Fruit fly (Drosophila melanogaster) whole organism, embryonic: ENCODE measurements around the gene Cyp303a1.
A peak's percentile ranks its signal among the peaks of the same experiment; 100 is the strongest.

Source experiments
- CG1233 ChIP-seq: fragments of 200-800 bp; sonication (Bioruptor generic); optimal IDR thresholded peaks from 4 replicates; lab custom pipeline; 2018; ENCODE audit warnings: missing biosample characterization, mild to moderate bottlenecking, missing genetic modification characterization
- CG12391 ChIP-seq: fragments of 200-800 bp; sonication (Bioruptor generic); optimal IDR thresholded peaks from 3 replicates; lab custom pipeline; 2018; ENCODE audit warnings: missing biosample characterization, mild to moderate bottlenecking, missing genetic modification characterization, moderate library complexity
- CG12659 ChIP-seq: fragments of 200-800 bp; sonication (Bioruptor generic); optimal IDR thresholded peaks from 3 replicates; lab custom pipeline; 2017; ENCODE audit warnings: mild to moderate bottlenecking, missing biosample characterization, missing genetic modification reagents, missing genetic modification characterization
- CG13123 ChIP-seq: fragments of 200-800 bp; sonication (Bioruptor generic); optimal IDR thresholded peaks from 2 replicates; lab custom pipeline; 2016; ENCODE audit warnings: missing biosample characterization, missing genetic modification characterization
- CG18262 ChIP-seq: fragments of 200-800 bp; optimal IDR thresholded peaks from 3 replicates; lab custom pipeline; 2019; ENCODE audit warnings: missing biosample characterization, mild to moderate bottlenecking, missing genetic modification characterization, moderate library complexity
- CG1832 ChIP-seq: fragments of 200-800 bp; sonication (Bioruptor generic); optimal IDR thresholded peaks from 2 replicates; lab custom pipeline; 2017; ENCODE audit warnings: missing biosample characterization, mild to moderate bottlenecking, missing genetic modification characterization, inconsistent platforms
- CG2199 ChIP-seq: fragments of 200-800 bp; sonication (Bioruptor generic); IDR thresholded peaks from 3 replicates; pipeline ENCODE4 v1.3.6; 2022; ENCODE audit warnings: missing biosample characterization, missing genetic modification characterization
- CG2202 ChIP-seq: fragments of 200-800 bp; sonication (Bioruptor generic); optimal IDR thresholded peaks from 2 replicates; lab custom pipeline; 2018; ENCODE audit warnings: missing biosample characterization, mild to moderate bottlenecking, missing genetic modification characterization
- CG2889 ChIP-seq: fragments of 200-800 bp; sonication (Bioruptor generic); IDR thresholded peaks from 3 replicates; pipeline ENCODE4 v1.3.6; 2022; ENCODE audit warnings: missing biosample characterization, missing genetic modification characterization
- CG30403 ChIP-seq: fragments of 200-800 bp; sonication (Bioruptor generic); optimal IDR thresholded peaks from 3 replicates; lab custom pipeline; 2016; ENCODE audit warnings: missing biosample characterization, missing genetic modification characterization
- CG33557 ChIP-seq: fragments of 200-800 bp; sonication (Bioruptor generic); optimal IDR thresholded peaks from 2 replicates; lab custom pipeline; 2019; ENCODE audit warnings: missing biosample characterization, mild to moderate bottlenecking, missing genetic modification characterization, moderate library complexity
- CG34376 ChIP-seq: fragments of 200-800 bp; sonication (Bioruptor generic); optimal IDR thresholded peaks from 2 replicates; lab custom pipeline; 2018; ENCODE audit warnings: missing biosample characterization, mild to moderate bottlenecking, missing genetic modification characterization
- CG3847 ChIP-seq: fragments of 200-800 bp; sonication (Bioruptor generic); IDR thresholded peaks from 2 replicates; pipeline ENCODE4 v1.3.6; 2022; ENCODE audit warnings: missing biosample characterization, missing genetic modification characterization
- CG42726 ChIP-seq: fragments of 200-800 bp; sonication (Bioruptor generic); IDR thresholded peaks from 2 replicates; pipeline ENCODE4 v1.3.6; 2022; ENCODE audit warnings: missing biosample characterization, missing genetic modification characterization; ENCODE audit not compliant: partially characterized antibody
- CG4820 ChIP-seq: fragments of 200-800 bp; sonication (Bioruptor generic); optimal IDR thresholded peaks from 3 replicates; lab custom pipeline; 2016; ENCODE audit warnings: missing biosample characterization, missing genetic modification characterization
- CG7987 ChIP-seq: fragments of 200-800 bp; sonication (Bioruptor generic); optimal IDR thresholded peaks from 2 replicates; lab custom pipeline; 2018; ENCODE audit warnings: missing biosample characterization, mild to moderate bottlenecking, missing genetic modification characterization, moderate library complexity
- CG9215 ChIP-seq: fragments of 200-800 bp; sonication (Bioruptor generic); IDR thresholded peaks from 2 replicates; pipeline ENCODE4 v1.3.6; 2022; ENCODE audit warnings: missing biosample characterization, missing genetic modification characterization
- CG9797 ChIP-seq: fragments of 200-800 bp; sonication (Bioruptor generic); optimal IDR thresholded peaks from 3 replicates; lab custom pipeline; 2018; ENCODE audit warnings: missing biosample characterization, mild to moderate bottlenecking, missing genetic modification characterization
- Dad ChIP-seq: fragments of 200-800 bp; sonication (Bioruptor generic); optimal IDR thresholded peaks from 3 replicates; lab custom pipeline; 2016; ENCODE audit warnings: missing biosample characterization, missing genetic modification characterization
- Dfd ChIP-seq, 2 experiments: fragments of >200 bp; optimal IDR thresholded peaks; 2 replicates each; lab custom pipeline; 2017; ENCODE audit warnings: missing biosample characterization in 2 of 2, missing genetic modification characterization in 2 of 2
- Dip2 ChIP-seq: fragments of 200-800 bp; sonication (Bioruptor generic); IDR thresholded peaks from 2 replicates; pipeline ENCODE4 v1.3.6; 2022; ENCODE audit warnings: missing biosample characterization, missing genetic modification characterization
- Ets65A ChIP-seq: fragments of 200-800 bp; sonication (Bioruptor generic); peaks from one replicate; lab custom pipeline; 2016; ENCODE audit warnings: missing biosample characterization, missing genetic modification characterization
- Fer2 ChIP-seq: fragments of 200-800 bp; sonication (Bioruptor generic); optimal IDR thresholded peaks from 2 replicates; lab custom pipeline; 2018; ENCODE audit warnings: missing biosample characterization, mild to moderate bottlenecking, missing genetic modification characterization, moderate library complexity
- HLH3B ChIP-seq: fragments of 200-800 bp; sonication (Bioruptor generic); IDR thresholded peaks from 2 replicates; pipeline ENCODE4 v1.3.6; 2022; ENCODE audit warnings: missing biosample characterization, missing genetic modification characterization
- Med ChIP-seq: fragments of 200-800 bp; sonication (Bioruptor generic); peaks from one replicate; lab custom pipeline; 2016; ENCODE audit warnings: missing biosample characterization, missing genetic modification characterization, mild to moderate bottlenecking, inconsistent platforms, moderate library complexity
- Meics ChIP-seq: fragments of 200-800 bp; sonication (Bioruptor generic); optimal IDR thresholded peaks from 2 replicates; lab custom pipeline; 2017; ENCODE audit warnings: missing biosample characterization, mild to moderate bottlenecking, missing genetic modification characterization
- Nf-YB ChIP-seq: fragments of 200-800 bp; sonication (Bioruptor generic); optimal IDR thresholded peaks from 3 replicates; lab custom pipeline; 2019; ENCODE audit warnings: missing biosample characterization, mild to moderate bottlenecking, missing genetic modification characterization, moderate library complexity
- Optix ChIP-seq: fragments of 200-800 bp; sonication (Bioruptor generic); IDR thresholded peaks from 3 replicates; pipeline ENCODE4 v1.3.6; 2022; ENCODE audit warnings: missing biosample characterization, missing genetic modification characterization
- Vsx1 ChIP-seq: fragments of 200-800 bp; sonication (Bioruptor generic); optimal IDR thresholded peaks from 2 replicates; lab custom pipeline; 2017; ENCODE audit warnings: missing biosample characterization, mild to moderate bottlenecking, missing genetic modification characterization, missing genetic modification reagents
- abd-A ChIP-seq: fragments of 200-800 bp; sonication (Bioruptor generic); optimal IDR thresholded peaks from 3 replicates; lab custom pipeline; 2019; ENCODE audit warnings: missing biosample characterization, mild to moderate bottlenecking, missing genetic modification characterization, moderate library complexity
- ase ChIP-seq: fragments of 200-800 bp; sonication (Bioruptor generic); IDR thresholded peaks from 3 replicates; pipeline ENCODE4 v1.3.6; 2022; ENCODE audit warnings: missing biosample characterization, missing genetic modification characterization
- bab2 ChIP-seq: fragments of 200-800 bp; sonication (Bioruptor generic); optimal IDR thresholded peaks from 2 replicates; lab custom pipeline; 2016; ENCODE audit warnings: missing biosample characterization, missing genetic modification characterization
- bcd ChIP-seq: fragments of 200-800 bp; sonication (Bioruptor generic); optimal IDR thresholded peaks from 2 replicates; lab custom pipeline; 2017; ENCODE audit warnings: missing biosample characterization, mild to moderate bottlenecking, missing genetic modification characterization
- br ChIP-seq: fragments of >200 bp; optimal IDR thresholded peaks from 2 replicates; lab custom pipeline; 2017
- cad ChIP-seq: fragments of >200 bp; optimal IDR thresholded peaks from 2 replicates; lab custom pipeline; 2017; ENCODE audit warnings: missing biosample characterization, missing genetic modification characterization
- cas ChIP-seq: fragments of 200-800 bp; sonication (Bioruptor generic); IDR thresholded peaks from 2 replicates; pipeline ENCODE4 v1.3.6; 2022; ENCODE audit warnings: missing biosample characterization, missing genetic modification characterization
- chinmo ChIP-seq: fragments of 200-800 bp; sonication (Bioruptor generic); IDR thresholded peaks from 4 replicates; pipeline ENCODE4 v1.3.6; 2022; ENCODE audit warnings: missing biosample characterization, missing genetic modification characterization; ENCODE audit not compliant: partially characterized antibody
- ci ChIP-seq: fragments of 200-800 bp; sonication (Bioruptor generic); IDR thresholded peaks from 3 replicates; pipeline ENCODE4 v1.3.6; 2022; ENCODE audit warnings: missing biosample characterization, missing genetic modification characterization
- crol ChIP-seq: fragments of 200-800 bp; sonication (Bioruptor generic); IDR thresholded peaks from 2 replicates; pipeline ENCODE4 v1.3.6; 2022; ENCODE audit warnings: missing biosample characterization, missing genetic modification characterization
- lab ChIP-seq: fragments of 200-800 bp; sonication (Bioruptor generic); optimal IDR thresholded peaks from 3 replicates; lab custom pipeline; 2017; ENCODE audit warnings: missing biosample characterization, missing genetic modification characterization, mild to moderate bottlenecking, moderate library complexity, missing genetic modification reagents
- ro ChIP-seq: fragments of 200-800 bp; sonication (Bioruptor generic); IDR thresholded peaks from 2 replicates; pipeline ENCODE4 v1.3.6; 2022; ENCODE audit warnings: missing biosample characterization, missing genetic modification characterization
- seq ChIP-seq: fragments of 200-800 bp; sonication (Bioruptor generic); IDR thresholded peaks from 2 replicates; pipeline ENCODE4 v1.3.6; 2022; ENCODE audit warnings: missing biosample characterization, missing genetic modification characterization
- sim ChIP-seq: fragments of 200-800 bp; sonication (Bioruptor generic); IDR thresholded peaks from 2 replicates; pipeline ENCODE4 v1.3.6; 2022; ENCODE audit warnings: missing biosample characterization, missing genetic modification characterization
- sima ChIP-seq: fragments of 200-800 bp; sonication (Bioruptor generic); optimal IDR thresholded peaks from 2 replicates; lab custom pipeline; 2016; ENCODE audit warnings: missing biosample characterization, missing genetic modification characterization
- sr ChIP-seq: fragments of 200-800 bp; sonication (Bioruptor generic); IDR thresholded peaks from 3 replicates; pipeline ENCODE4 v1.3.6; 2022; ENCODE audit warnings: missing biosample characterization, missing genetic modification characterization

Cyp303a1 gene

DNA sequence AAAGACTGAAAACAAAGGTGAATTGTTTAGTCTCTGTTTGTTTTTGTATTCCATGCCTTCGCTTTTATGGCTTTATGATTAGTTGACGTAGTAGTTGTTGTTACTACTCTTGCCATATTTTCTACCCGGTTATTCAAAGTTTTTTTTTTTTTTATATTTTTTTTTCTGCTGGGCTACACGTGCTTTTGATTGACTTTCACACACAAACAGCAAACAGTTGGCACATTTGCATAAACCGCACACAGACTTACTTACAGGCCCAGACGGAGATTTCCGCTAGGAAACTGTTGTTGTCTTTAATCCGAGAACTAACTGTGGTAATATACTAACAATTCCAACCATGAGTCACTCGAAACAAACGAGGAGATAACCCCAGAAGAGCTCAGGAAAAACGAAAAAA, 21.9 kb downstream of the Cyp303a1 start (continued):
- TF ChIP-seq CG33557 (no peak), abd-A (tag; lab: Kevin White, UChicago) (no peak)

DNA sequence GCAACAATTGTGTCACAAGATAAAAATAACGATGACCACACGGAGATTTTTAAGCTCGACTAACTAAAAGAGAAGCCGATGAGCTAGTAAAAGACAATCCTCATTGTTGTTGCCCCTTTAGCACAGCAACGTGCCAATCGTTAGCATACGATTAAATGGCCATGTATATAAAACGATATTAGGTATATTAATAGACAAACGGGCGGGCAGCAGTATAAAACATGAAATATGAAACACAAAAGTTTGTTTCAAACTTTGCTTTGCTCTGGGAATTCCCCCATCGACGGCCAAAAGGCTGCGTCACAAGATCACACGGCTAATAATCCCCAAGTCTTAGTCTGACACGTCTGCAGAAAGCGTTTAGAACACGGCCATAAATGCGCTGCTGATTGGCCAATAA, 22.4 kb downstream of the Cyp303a1 start:
- 0 out of 4 replicates have a peak, but pooled peaks have one; percentile 17 for TF ChIP-seq chinmo (GFP tag; lab: Robert Waterston, UW)
- 0 out of 3 replicates have a peak, but pooled peaks have one; percentile 50 for TF ChIP-seq CG2199 (GFP tag; lab: Robert Waterston, UW)
- TF ChIP-seq Med (GFP tag; lab: Kevin White, UChicago), result peak; percentile 64
- TF ChIP-seq CG42726 (GFP tag; lab: Robert Waterston, UW), result no peak
- no peak for TF ChIP-seq Meics (GFP tag; lab: Kevin White, UChicago)

DNA sequence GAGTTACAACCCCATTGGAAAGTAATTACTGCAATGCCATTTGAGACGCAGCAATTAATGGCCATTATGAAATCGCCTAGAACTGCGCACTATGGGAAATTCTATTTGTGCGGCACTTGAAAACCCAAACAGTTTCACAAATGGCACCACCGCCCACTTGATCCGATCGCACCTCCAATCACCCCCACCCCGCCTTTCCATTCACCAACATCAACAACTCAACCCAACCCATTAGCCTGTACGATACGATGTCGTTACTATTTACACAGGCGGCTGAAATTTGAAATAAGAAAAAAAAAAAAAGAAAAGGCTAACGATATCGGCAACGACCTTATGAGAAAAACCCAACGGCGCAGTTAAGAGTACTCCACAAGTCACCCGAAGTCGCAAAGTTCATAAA, 23.1 kb downstream of the Cyp303a1 start:
- TF ChIP-seq seq (GFP tag; lab: Robert Waterston, UW) (0 out of 2 replicates have a peak, but pooled peaks have one; percentile 18), CG30403 (GFP tag; lab: Kevin White, UChicago) (no peak), sr (GFP tag; lab: Robert Waterston, UW) (0 out of 3 replicates have a peak, but pooled peaks have one; percentile 25), CG12659 (GFP tag; lab: Kevin White, UChicago) (no peak), Med (GFP tag; lab: Kevin White, UChicago) (peak; percentile 52), lab (peak; percentile 1), Ets65A (GFP tag; lab: Kevin White, UChicago) (peak; percentile 17), HLH3B (GFP tag; lab: Robert Waterston, UW) (0 out of 2 replicates have a peak, but pooled peaks have one; percentile 16), ci (0 out of 3 replicates have a peak, but pooled peaks have one; percentile 23), CG3847 (GFP tag; lab: Robert Waterston, UW) (no peak), bcd (GFP tag; lab: Kevin White, UChicago) (no peak), crol (GFP tag; lab: Robert Waterston, UW) (0 out of 2 replicates have a peak, but pooled peaks have one; percentile 50), Fer2 (tag; lab: Kevin White, UChicago) (no peak)

DNA sequence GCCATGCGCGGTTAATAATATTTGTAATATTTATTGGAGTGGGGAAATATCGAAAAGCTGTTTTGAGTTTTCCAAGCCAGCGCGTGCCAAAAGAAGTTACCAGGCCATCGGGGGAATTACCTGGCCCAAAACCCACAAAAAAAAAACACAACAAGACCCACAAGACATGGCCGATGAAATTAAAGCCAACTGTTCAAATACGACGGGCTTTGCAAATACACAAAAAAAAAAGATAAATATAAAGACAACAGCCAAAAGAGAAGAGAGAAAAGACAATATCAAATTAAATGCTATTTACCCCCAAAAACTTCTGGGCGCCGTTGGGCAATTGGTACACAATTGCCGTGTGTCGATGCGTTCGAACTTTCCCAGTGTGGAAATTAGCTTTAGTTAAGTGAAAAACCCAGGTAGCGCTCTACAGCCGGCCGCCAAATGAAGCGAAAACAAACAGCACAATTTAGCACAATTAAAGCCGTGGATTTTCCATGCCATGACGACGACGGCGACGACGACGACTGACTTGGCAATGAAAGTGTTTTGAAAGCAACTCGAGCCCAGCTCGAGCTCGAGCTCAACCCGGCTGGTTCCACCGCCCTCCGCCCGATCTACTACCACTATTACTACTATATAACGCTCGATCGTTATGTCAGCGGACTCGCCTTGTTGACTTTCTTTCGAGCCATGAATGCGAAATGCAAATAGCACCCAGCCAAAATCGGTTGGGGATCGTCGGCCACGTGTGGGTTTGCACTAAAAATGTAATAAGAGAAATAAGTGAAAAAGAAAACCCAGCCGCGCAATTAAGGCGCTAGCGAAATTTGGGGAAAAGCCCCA, 24.0 kb downstream of the Cyp303a1 start:
- TF ChIP-seq CG2889 (GFP tag; lab: Robert Waterston, UW), result no peak
- no peak for TF ChIP-seq Dip2 (GFP tag; lab: Robert Waterston, UW)
- TF ChIP-seq sim (GFP tag; lab: Robert Waterston, UW), result no peak
- TF ChIP-seq ro (GFP tag; lab: Robert Waterston, UW), result no peak
- peak; percentile 1 for TF ChIP-seq CG12391
- no peak for TF ChIP-seq sima (GFP tag; lab: Kevin White, UChicago)
- no peak for TF ChIP-seq CG9215 (GFP tag; lab: Robert Waterston, UW)
- TF ChIP-seq CG9797 (GFP tag; lab: Kevin White, UChicago), result no peak
- TF ChIP-seq abd-A (tag; lab: Kevin White, UChicago), result no peak
- TF ChIP-seq bab2 (GFP tag; lab: Kevin White, UChicago), result no peak
- TF ChIP-seq CG1832 (GFP tag; lab: Kevin White, UChicago), result no peak
- TF ChIP-seq br, result no peak
- TF ChIP-seq seq (GFP tag; lab: Robert Waterston, UW), result peak; percentile 56; the same call in 1 of the 2 replicates
- no peak for TF ChIP-seq Dad (GFP tag; lab: Kevin White, UChicago)
- no peak for TF ChIP-seq Dfd (GFP tag; optimal IDR thresholded peaks at IDR 0.05; lab: Kevin White, UChicago)
- TF ChIP-seq CG4820, result no peak
- no peak for TF ChIP-seq CG2202 (tag; lab: Kevin White, UChicago)
- no peak for TF ChIP-seq CG18262 (tag; lab: Kevin White, UChicago)
- TF ChIP-seq CG34376, result peak; percentile 17
- TF ChIP-seq cas, result no peak
- peak; percentile 77 for TF ChIP-seq Vsx1 (GFP tag; lab: Kevin White, UChicago)
- peak; percentile 15 for TF ChIP-seq CG1233
- TF ChIP-seq ase (GFP tag; lab: Robert Waterston, UW), result no peak
- no peak for TF ChIP-seq CG13123 (GFP tag; lab: Kevin White, UChicago)
- peak; percentile 20 for TF ChIP-seq Nf-YB
- no peak for TF ChIP-seq Optix (GFP tag; lab: Robert Waterston, UW)
- no peak for TF ChIP-seq cad (GFP tag; lab: Kevin White, UChicago)
- TF ChIP-seq CG7987 (GFP tag; lab: Kevin White, UChicago), result peak; percentile 33
